Fruit fly (Drosophila melanogaster) whole organism, embryonic: ENCODE data around the gene pr.

Experiments
- CG11085 ChIP-seq: fragments of 200-800 bp; sonication (Bioruptor generic); IDR thresholded peaks from 2 replicates; pipeline ENCODE4 v1.3.6; 2022; ENCODE audit warnings: missing biosample characterization, missing genetic modification characterization
- CG11456 ChIP-seq: fragments of 200-800 bp; sonication (Bioruptor generic); IDR thresholded peaks from 3 replicates; pipeline ENCODE4 v1.3.6; 2022; ENCODE audit warnings: missing biosample characterization, missing genetic modification characterization
- CG11723 ChIP-seq: fragments of 200-800 bp; sonication (Bioruptor generic); optimal IDR thresholded peaks from 2 replicates; lab custom pipeline; 2017; ENCODE audit warnings: missing biosample characterization, mild to moderate bottlenecking, missing genetic modification characterization
- CG12236 ChIP-seq: fragments of 200-800 bp; sonication (Bioruptor generic); optimal IDR thresholded peaks from 2 replicates; lab custom pipeline; 2016; ENCODE audit warnings: missing biosample characterization, missing genetic modification characterization
- CG12769 ChIP-seq: fragments of 200-800 bp; sonication (Bioruptor generic); optimal IDR thresholded peaks from 2 replicates; lab custom pipeline; 2019; ENCODE audit warnings: missing biosample characterization, mild to moderate bottlenecking, missing genetic modification characterization, moderate library complexity
- CG13296 ChIP-seq: fragments of 200-800 bp; sonication (Bioruptor generic); optimal IDR thresholded peaks from 3 replicates; lab custom pipeline; 2018; ENCODE audit warnings: missing biosample characterization, mild to moderate bottlenecking, missing genetic modification characterization
- CG14667 ChIP-seq: fragments of 200-800 bp; sonication (Bioruptor generic); IDR thresholded peaks from 2 replicates; pipeline ENCODE4 v1.3.6; 2022; ENCODE audit warnings: missing biosample characterization, missing genetic modification characterization
- CG14710 ChIP-seq: fragments of 200-800 bp; sonication (Bioruptor generic); optimal IDR thresholded peaks from 3 replicates; lab custom pipeline; 2019; ENCODE audit warnings: missing biosample characterization, mild to moderate bottlenecking, missing genetic modification characterization, moderate library complexity
- CG15073 ChIP-seq: fragments of 200-800 bp; sonication (Bioruptor generic); optimal IDR thresholded peaks from 2 replicates; lab custom pipeline; 2016; ENCODE audit warnings: missing biosample characterization, missing genetic modification characterization
- CG18764 ChIP-seq: fragments of 200-800 bp; sonication (Bioruptor generic); optimal IDR thresholded peaks from 3 replicates; lab custom pipeline; 2016; ENCODE audit warnings: missing biosample characterization, missing genetic modification characterization
- CG2116 ChIP-seq: fragments of 200-800 bp; sonication (Bioruptor generic); optimal IDR thresholded peaks from 3 replicates; lab custom pipeline; 2018; ENCODE audit warnings: missing biosample characterization, mild to moderate bottlenecking, missing genetic modification characterization
- CG3163 ChIP-seq: fragments of 200-800 bp; sonication (Bioruptor generic); optimal IDR thresholded peaks from 3 replicates; lab custom pipeline; 2016; ENCODE audit warnings: missing biosample characterization, missing genetic modification characterization
- CG3847 ChIP-seq: fragments of 200-800 bp; sonication (Bioruptor generic); IDR thresholded peaks from 2 replicates; pipeline ENCODE4 v1.3.6; 2022; ENCODE audit warnings: missing biosample characterization, missing genetic modification characterization
- CG43689 ChIP-seq: fragments of 200-800 bp; sonication (Bioruptor generic); IDR thresholded peaks from 2 replicates; pipeline ENCODE4 v1.3.6; 2022; ENCODE audit warnings: missing biosample characterization, missing genetic modification characterization
- CG4617 ChIP-seq: fragments of 200-800 bp; sonication (Bioruptor generic); optimal IDR thresholded peaks from 3 replicates; lab custom pipeline; 2016; ENCODE audit warnings: missing biosample characterization, missing genetic modification characterization, borderline replicate concordance
- CG7556 ChIP-seq: fragments of 200-800 bp; sonication (Bioruptor generic); optimal IDR thresholded peaks from 2 replicates; lab custom pipeline; 2017; ENCODE audit warnings: missing biosample characterization, mild to moderate bottlenecking, missing genetic modification characterization
- CG8359 ChIP-seq: fragments of 200-800 bp; sonication (Bioruptor generic); optimal IDR thresholded peaks from 2 replicates; lab custom pipeline; 2017; ENCODE audit warnings: missing biosample characterization, mild to moderate bottlenecking, missing genetic modification characterization, borderline replicate concordance
- Deaf1 ChIP-seq: fragments of 200-800 bp; optimal IDR thresholded peaks from 3 replicates; lab custom pipeline; 2019; ENCODE audit warnings: missing biosample characterization, mild to moderate bottlenecking, missing genetic modification characterization, moderate library complexity
- Dek ChIP-seq: fragments of 200-800 bp; sonication (Bioruptor generic); optimal IDR thresholded peaks from 3 replicates; lab custom pipeline; 2019; ENCODE audit warnings: missing biosample characterization, mild to moderate bottlenecking, missing genetic modification characterization, moderate library complexity
- Dll ChIP-seq: fragments of 200-800 bp; sonication (Bioruptor generic); IDR thresholded peaks from 4 replicates; pipeline ENCODE4 v1.3.6; 2022; ENCODE audit warnings: missing biosample characterization, missing genetic modification characterization; ENCODE audit not compliant: partially characterized antibody
- Eip74EF ChIP-seq, 2 experiments: fragments of 200-800 bp in 1 of 2; fragments of >200 bp in 1 of 2; sonication (Bioruptor generic) in 1 of 2; optimal IDR thresholded peaks; 2 replicates each; lab custom pipeline; 2017 to 2019; ENCODE audit warnings: missing biosample characterization in 2 of 2, missing genetic modification characterization in 2 of 2, mild to moderate bottlenecking in 1 of 2, moderate library complexity in 1 of 2
- Elba2 ChIP-seq: fragments of 200-800 bp; sonication (Bioruptor generic); optimal IDR thresholded peaks from 3 replicates; lab custom pipeline; 2016; ENCODE audit warnings: missing biosample characterization, missing genetic modification characterization
- Ets65A ChIP-seq: fragments of 200-800 bp; sonication (Bioruptor generic); peaks from one replicate; lab custom pipeline; 2016; ENCODE audit warnings: missing biosample characterization, missing genetic modification characterization
- Fer1 ChIP-seq: fragments of 200-800 bp; sonication (Bioruptor generic); optimal IDR thresholded peaks from 2 replicates; lab custom pipeline; 2017; ENCODE audit warnings: missing biosample characterization, mild to moderate bottlenecking, missing genetic modification characterization
- Gug ChIP-seq: fragments of 200-800 bp; sonication (Bioruptor generic); IDR thresholded peaks from 4 replicates; pipeline ENCODE4 v1.3.6; 2022; ENCODE audit warnings: missing biosample characterization, missing genetic modification characterization
- HLHmδ ChIP-seq: fragments of 200-800 bp; sonication (Bioruptor generic); optimal IDR thresholded peaks from 2 replicates; lab custom pipeline; 2018; ENCODE audit warnings: missing biosample characterization, mild to moderate bottlenecking, missing genetic modification characterization, moderate library complexity
- Hr78 ChIP-seq, 2 experiments: fragments of 200-800 bp in 1 of 2; fragments of >200 bp in 1 of 2; sonication (Bioruptor generic) in 1 of 2; optimal IDR thresholded peaks; 2 replicates each; lab custom pipeline; 2017 to 2019; ENCODE audit warnings: missing biosample characterization in 2 of 2, missing genetic modification characterization in 2 of 2, mild to moderate bottlenecking in 1 of 2, moderate library complexity in 1 of 2
- MBD-R2 ChIP-seq: fragments of 200-800 bp; sonication (Bioruptor generic); IDR thresholded peaks from 2 replicates; pipeline ENCODE4 v1.3.6; 2022; ENCODE audit warnings: missing biosample characterization, missing genetic modification characterization
- Nf-YB ChIP-seq: fragments of 200-800 bp; sonication (Bioruptor generic); optimal IDR thresholded peaks from 3 replicates; lab custom pipeline; 2019; ENCODE audit warnings: missing biosample characterization, mild to moderate bottlenecking, missing genetic modification characterization, moderate library complexity
- Six4 ChIP-seq: fragments of 200-800 bp; sonication (Bioruptor generic); optimal IDR thresholded peaks from 2 replicates; lab custom pipeline; 2016; ENCODE audit warnings: missing biosample characterization, missing genetic modification characterization
- Sry-β ChIP-seq: fragments of 200-800 bp; sonication (Bioruptor generic); optimal IDR thresholded peaks from 2 replicates; lab custom pipeline; 2018; ENCODE audit warnings: missing biosample characterization, mild to moderate bottlenecking, missing genetic modification characterization, moderate library complexity
- Trl ChIP-seq, 3 experiments: fragments of >200 bp in 2 of 3; fragments of 200-800 bp in 1 of 3; sonication (Bioruptor generic) in 1 of 3; optimal IDR thresholded peaks; 2 replicates in 1 of 3; 3 replicates in 2 of 3; lab custom pipeline; 2016 to 2017; ENCODE audit warnings: missing biosample characterization in 1 of 3, missing genetic modification characterization in 1 of 3
- Vsx1 ChIP-seq: fragments of 200-800 bp; sonication (Bioruptor generic); optimal IDR thresholded peaks from 2 replicates; lab custom pipeline; 2017; ENCODE audit warnings: missing biosample characterization, mild to moderate bottlenecking, missing genetic modification characterization, missing genetic modification reagents
- al ChIP-seq: fragments of 200-800 bp; sonication (Bioruptor generic); IDR thresholded peaks from 2 replicates; pipeline ENCODE4 v1.3.6; 2022; ENCODE audit warnings: missing biosample characterization, missing genetic modification characterization
- ara ChIP-seq: fragments of 200-800 bp; sonication (Bioruptor generic); IDR thresholded peaks from 2 replicates; pipeline ENCODE4 v1.3.6; 2022; ENCODE audit warnings: missing biosample characterization, missing genetic modification characterization
- bowl ChIP-seq: fragments of 200-800 bp; sonication (Bioruptor generic); IDR thresholded peaks from 2 replicates; pipeline ENCODE4 v1.3.6; 2022; ENCODE audit warnings: missing biosample characterization, missing genetic modification characterization
- cad ChIP-seq: fragments of >200 bp; optimal IDR thresholded peaks from 2 replicates; lab custom pipeline; 2017; ENCODE audit warnings: missing biosample characterization, missing genetic modification characterization
- da ChIP-seq: fragments of 200-800 bp; sonication (Bioruptor generic); optimal IDR thresholded peaks from 2 replicates; lab custom pipeline; 2016; ENCODE audit warnings: missing biosample characterization, missing genetic modification characterization
- gcm ChIP-seq: fragments of 200-800 bp; sonication (Bioruptor generic); optimal IDR thresholded peaks from 2 replicates; lab custom pipeline; 2019; ENCODE audit warnings: missing biosample characterization, mild to moderate bottlenecking, missing genetic modification characterization, moderate library complexity
- jigr1 ChIP-seq: fragments of 200-800 bp; sonication (Bioruptor generic); IDR thresholded peaks from 3 replicates; pipeline ENCODE4 v1.3.6; 2022; ENCODE audit warnings: missing biosample characterization, missing genetic modification characterization
- knrl ChIP-seq: fragments of 200-800 bp; sonication (Bioruptor generic); IDR thresholded peaks from 3 replicates; pipeline ENCODE4 v1.3.6; 2022; ENCODE audit warnings: missing biosample characterization, missing genetic modification characterization; ENCODE audit not compliant: partially characterized antibody
- lov ChIP-seq, 2 experiments: fragments of 200-800 bp in 1 of 2; fragments of >200 bp in 1 of 2; sonication (Bioruptor generic) in 1 of 2; IDR thresholded peaks in 1 of 2; optimal IDR thresholded peaks in 1 of 2; 2 replicates in 1 of 2; 3 replicates in 1 of 2; pipeline versions ENCODE4 v1.3.6 to Lab custom; 2017 to 2022; ENCODE audit warnings: missing biosample characterization in 1 of 2, missing genetic modification characterization in 1 of 2
- peb ChIP-seq: fragments of 200-800 bp; sonication (Bioruptor generic); IDR thresholded peaks from 2 replicates; pipeline ENCODE4 v1.3.6; 2022; ENCODE audit warnings: missing biosample characterization, missing genetic modification characterization
- pfk ChIP-seq: fragments of 200-800 bp; sonication (Bioruptor generic); optimal IDR thresholded peaks from 2 replicates; lab custom pipeline; 2018; ENCODE audit warnings: missing biosample characterization, mild to moderate bottlenecking, missing genetic modification characterization, moderate library complexity
- schlank ChIP-seq: fragments of 200-800 bp; sonication (Bioruptor generic); optimal IDR thresholded peaks from 2 replicates; lab custom pipeline; 2018; ENCODE audit warnings: missing biosample characterization, mild to moderate bottlenecking, missing genetic modification characterization
- sens ChIP-seq: fragments of 200-800 bp; sonication (Bioruptor generic); peaks from one replicate; lab custom pipeline; 2016; ENCODE audit warnings: missing biosample characterization, missing genetic modification characterization
- slbo ChIP-seq: fragments of 200-800 bp; sonication (Bioruptor generic); IDR thresholded peaks from 2 replicates; pipeline ENCODE4 v1.3.6; 2022; ENCODE audit warnings: missing biosample characterization, missing genetic modification characterization
- sob ChIP-seq: fragments of 200-800 bp; sonication (Bioruptor generic); IDR thresholded peaks from 2 replicates; pipeline ENCODE4 v1.3.6; 2022; ENCODE audit warnings: missing biosample characterization, missing genetic modification characterization
- tgo ChIP-seq: fragments of 200-800 bp; sonication (Bioruptor generic); IDR thresholded peaks from 3 replicates; pipeline ENCODE4 v1.3.6; 2022; ENCODE audit warnings: missing biosample characterization, missing genetic modification characterization
- zen2 ChIP-seq: fragments of 200-800 bp; sonication (Bioruptor generic); IDR thresholded peaks from 3 replicates; pipeline ENCODE4 v1.3.6; 2022; ENCODE audit warnings: missing biosample characterization, missing genetic modification characterization; ENCODE audit not compliant: partially characterized antibody

pr gene

dm6 chr2L:20093794-20094193, 18.5 kb upstream of the pr start, which contains the start of the genes Taf13 and nesd (continued):
- TF ChIP-seq schlank (no peak), CG14667 (no peak), Six4 (GFP tag; lab: Kevin White, UChicago) (no peak), Hr78 (GFP tag; optimal IDR thresholded peaks at IDR 0.05; lab: Kevin White, UChicago) (no peak), CG12236 (GFP tag; lab: Kevin White, UChicago) (no peak), ara (GFP tag; lab: Robert Waterston, UW) (no peak), HLHmδ (GFP tag; lab: Kevin White, UChicago) (no peak), slbo (peak; percentile 46), Fer1 (GFP tag; lab: Kevin White, UChicago) (peak; percentile 44), tgo (no peak), Dek (tag; lab: Kevin White, UChicago) (peak; percentile 32), Deaf1 (no peak), CG18764 (GFP tag; lab: Kevin White, UChicago) (peak; percentile 26), sob (0 out of 2 replicates have a peak, but pooled peaks have one; percentile 17), Eip74EF (GFP tag; optimal IDR thresholded peaks at IDR 0.05; lab: Kevin White, UChicago) (no peak), Vsx1 (GFP tag; lab: Kevin White, UChicago) (no peak), CG13296 (GFP tag; lab: Kevin White, UChicago) (no peak), al (GFP tag; lab: Robert Waterston, UW) (no peak), CG3847 (GFP tag; lab: Robert Waterston, UW) (peak; percentile 45; the same call in 1 of the 2 replicates), CG4617 (peak; percentile 40), gcm (GFP tag; lab: Kevin White, UChicago) (no peak), Dll (GFP tag; lab: Robert Waterston, UW) (peak; percentile 84), sens (GFP tag; lab: Kevin White, UChicago) (peak; percentile 87), Nf-YB (GFP tag; lab: Kevin White, UChicago) (no peak), knrl (GFP tag; lab: Robert Waterston, UW) (peak; percentile 75), CG43689 (GFP tag; lab: Robert Waterston, UW) (no peak), MBD-R2 (peak; percentile 77), Gug (no peak), CG14710 (peak; percentile 82), lov (optimal IDR thresholded peaks at IDR 0.05; lab: Kevin White, UChicago) (no peak), lov (GFP tag; IDR thresholded peaks at IDR 0.05; lab: Robert Waterston, UW) (no peak), CG11723 (no peak), Sry-β (GFP tag; lab: Kevin White, UChicago) (peak; percentile 96), da (no peak), peb (GFP tag; lab: Robert Waterston, UW) (no peak), CG11085 (GFP tag; lab: Robert Waterston, UW) (no peak), Ets65A (no peak), CG3163 (GFP tag; lab: Kevin White, UChicago) (no peak), CG2116 (GFP tag; lab: Kevin White, UChicago) (peak; percentile 100), jigr1 (GFP tag; lab: Robert Waterston, UW) (no peak), CG8359 (GFP tag; lab: Kevin White, UChicago) (no peak), CG7556 (GFP tag; lab: Kevin White, UChicago) (peak; percentile 1), pfk (GFP tag; lab: Kevin White, UChicago) (no peak), CG15073 (no peak), zen2 (GFP tag; lab: Robert Waterston, UW) (no peak; the same call in 2 of the 3 replicates), CG12769 (peak; percentile 15), Elba2 (GFP tag; lab: Kevin White, UChicago) (peak; percentile 48), bowl (GFP tag; lab: Robert Waterston, UW) (no peak), cad (GFP tag; lab: Kevin White, UChicago) (no peak), CG11456 (GFP tag; lab: Robert Waterston, UW) (no peak), Trl (optimal IDR thresholded peaks at IDR 0.05; lab: Kevin White, UChicago) (no peak), Trl (GFP tag; optimal IDR thresholded peaks at IDR 0.05; lab: Kevin White, UChicago) (peak; percentile 3)
